Worm (Caenorhabditis elegans) whole organism, young adult: ENCODE measurements around the gene rnf-113.
A peak's percentile ranks its signal among the peaks of the same experiment; 100 is the strongest.

Source experiments
- B0019.2 ChIP-seq: fragments of 200-800 bp; sonication (Bioruptor generic); conservative IDR thresholded peaks from 2 replicates; pipeline ENCODE4 v1.3.6; 2022; ENCODE audit warnings: missing genetic modification reagents, missing genetic modification characterization, missing compliant biosample characterization
- C17E4.6 ChIP-seq: fragments of 200-800 bp; sonication (Bioruptor generic); IDR thresholded peaks from 2 replicates; pipeline ENCODE4 v1.3.6; 2022; ENCODE audit warnings: missing genetic modification reagents, missing genetic modification characterization, missing compliant biosample characterization
- F49E8.2 ChIP-seq: sonication (generic microtip); optimal IDR thresholded peaks from 3 replicates; lab custom pipeline; 2017; ENCODE audit warnings: missing genetic modification characterization, mild to moderate bottlenecking, missing compliant biosample characterization, antibody characterized with exemption, moderate library complexity; ENCODE audit not compliant: insufficient read depth
- F55B11.4 ChIP-seq: sonication (generic microtip); optimal IDR thresholded peaks from 2 replicates; lab custom pipeline; 2016; ENCODE audit warnings: missing compliant biosample characterization, missing genetic modification characterization, borderline replicate concordance; ENCODE audit not compliant: insufficient read depth
- hmg-1.2 ChIP-seq: fragments of 200-800 bp; sonication (Bioruptor generic); IDR thresholded peaks from 2 replicates; pipeline ENCODE4 v1.3.6; 2022; ENCODE audit warnings: missing genetic modification reagents, missing genetic modification characterization, missing compliant biosample characterization
- lsy-27 ChIP-seq: sonication (generic microtip); optimal IDR thresholded peaks from 2 replicates; lab custom pipeline; 2017; ENCODE audit warnings: missing genetic modification characterization, mild to moderate bottlenecking, missing compliant biosample characterization, antibody characterized with exemption, missing genotype, borderline replicate concordance; ENCODE audit not compliant: insufficient read depth
- pha-4 ChIP-seq: fragments of 150-350 bp; sonication (generic microtip); optimal IDR thresholded peaks from 2 replicates; lab custom pipeline; 2014; ENCODE audit warnings: missing biosample characterization, missing genetic modification reagents, missing genetic modification characterization
- rcor-1 ChIP-seq: fragments of 200-800 bp; sonication (Bioruptor generic); IDR thresholded peaks from 2 replicates; pipeline ENCODE4 v1.3.6; 2022; ENCODE audit warnings: missing genetic modification reagents, missing genetic modification characterization, missing compliant biosample characterization
- ztf-18 ChIP-seq: sonication (generic microtip); optimal IDR thresholded peaks from 2 replicates; lab custom pipeline; 2016; ENCODE audit warnings: missing genotype, mild to moderate bottlenecking, missing genetic modification characterization, missing compliant biosample characterization
- ztf-3 ChIP-seq: fragments of 200-800 bp; sonication (Bioruptor generic); optimal IDR thresholded peaks from 2 replicates; lab custom pipeline; 2018; ENCODE audit warnings: mild to moderate bottlenecking, missing genetic modification characterization, missing compliant biosample characterization

DNA sequence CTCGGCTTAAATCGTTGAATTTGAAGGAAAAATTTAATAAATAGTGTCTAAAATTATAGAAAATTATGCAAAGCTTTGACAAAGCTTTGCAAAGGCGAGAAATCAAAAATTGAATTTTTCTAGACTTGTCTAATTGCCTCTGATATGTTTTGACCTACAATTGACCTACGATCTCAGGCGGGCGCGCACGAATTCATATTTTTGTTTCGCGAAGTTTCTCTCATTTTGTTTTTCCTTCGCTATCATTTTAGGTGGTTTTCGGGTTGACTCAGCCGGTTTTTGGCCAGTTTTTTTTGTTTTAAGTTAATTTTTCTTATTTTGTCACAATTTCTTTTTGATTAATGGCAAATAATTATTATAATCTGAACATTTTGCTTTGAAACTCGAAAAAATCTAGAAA, 49.8 kb upstream of the rnf-113 start:
- peak; percentile 3 for TF ChIP-seq ztf-18
- TF ChIP-seq rcor-1 (GFP tag; lab: Robert Waterston, UW): peak; percentile 72
- TF ChIP-seq lsy-27 (tag; lab: Kevin White, UChicago): no peak
- TF ChIP-seq B0019.2 (GFP tag; lab: Robert Waterston, UW): peak; percentile 83
- peak; percentile 83 for TF ChIP-seq F49E8.2
- no peak; the same call in 1 of the 2 replicates for TF ChIP-seq C17E4.6 (GFP tag; lab: Robert Waterston, UW)
- TF ChIP-seq F55B11.4 (tag; lab: Kevin White, UChicago): no peak
- TF ChIP-seq ztf-3 (GFP tag; lab: Kevin White, UChicago): no peak
- TF ChIP-seq pha-4: no peak
- TF ChIP-seq hmg-1.2 (GFP tag; lab: Robert Waterston, UW): peak; percentile 57; the same call in 1 of the 2 replicates
